Worm (Caenorhabditis elegans): Measurements from ENCODE around the gene F38H4.5.

DNA sequence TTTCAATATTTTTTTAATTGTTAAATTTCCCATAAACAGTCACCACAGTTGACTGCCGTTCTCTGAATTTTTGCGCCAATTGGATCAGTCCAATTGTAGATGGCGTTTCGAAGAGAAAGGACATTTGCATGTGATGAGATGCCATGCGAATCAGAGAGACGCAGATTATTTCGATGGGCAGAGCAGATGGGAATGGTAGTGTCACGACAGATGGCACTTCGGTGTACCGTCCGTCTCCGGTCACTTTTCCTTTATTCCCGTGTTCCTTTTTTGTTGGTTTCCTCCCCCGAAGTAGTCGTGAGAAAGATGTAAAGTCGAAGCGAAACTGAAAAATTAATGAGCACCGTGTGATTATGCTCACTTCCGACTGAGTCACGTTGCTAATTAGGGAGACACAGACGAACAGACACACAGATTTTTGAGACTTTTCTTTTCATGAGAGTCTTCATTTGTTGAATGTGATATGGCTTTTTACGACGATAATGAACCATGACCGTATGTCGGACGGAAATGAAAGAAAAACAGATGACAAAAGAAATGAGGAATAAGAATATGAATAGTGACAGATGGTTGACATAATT is 15.8 kb downstream of the F38H4.5 start:
- TF ChIP-seq xbp-1 (tag; optimal IDR thresholded peaks at IDR 0.05) (no peak), unc-62 (GFP tag; optimal IDR thresholded peaks at IDR 0.05) (no peak), ceh-88 (GFP tag; IDR thresholded peaks at IDR 0.05) (no peak), zag-1 (tag; optimal IDR thresholded peaks at IDR 0.05) (no peak), blmp-1 (tag; optimal IDR thresholded peaks at IDR 0.05) (no peak)

Measured in whole organism, L1 larva.